Worm (Caenorhabditis elegans) whole organism, L4/young adult: Measurements from ENCODE around the gene nucl-1.

Source experiments
- W03F9.2 ChIP-seq: fragments of 150-350 bp; optimal IDR thresholded peaks from 2 replicates; lab custom pipeline; 2014; ENCODE audit warnings: missing biosample characterization, missing genetic modification characterization
- dao-5 ChIP-seq: sonication (generic microtip); optimal IDR thresholded peaks from 2 replicates; lab custom pipeline; 2016; ENCODE audit warnings: missing genotype, missing genetic modification characterization, moderate library complexity, missing compliant biosample characterization
- him-1 ChIP-seq: sonication (generic microtip); optimal IDR thresholded peaks from 2 replicates; lab custom pipeline; 2016; ENCODE audit warnings: missing genotype, missing genetic modification reagents, missing genetic modification characterization, missing compliant biosample characterization

nucl-1 gene

DNA sequence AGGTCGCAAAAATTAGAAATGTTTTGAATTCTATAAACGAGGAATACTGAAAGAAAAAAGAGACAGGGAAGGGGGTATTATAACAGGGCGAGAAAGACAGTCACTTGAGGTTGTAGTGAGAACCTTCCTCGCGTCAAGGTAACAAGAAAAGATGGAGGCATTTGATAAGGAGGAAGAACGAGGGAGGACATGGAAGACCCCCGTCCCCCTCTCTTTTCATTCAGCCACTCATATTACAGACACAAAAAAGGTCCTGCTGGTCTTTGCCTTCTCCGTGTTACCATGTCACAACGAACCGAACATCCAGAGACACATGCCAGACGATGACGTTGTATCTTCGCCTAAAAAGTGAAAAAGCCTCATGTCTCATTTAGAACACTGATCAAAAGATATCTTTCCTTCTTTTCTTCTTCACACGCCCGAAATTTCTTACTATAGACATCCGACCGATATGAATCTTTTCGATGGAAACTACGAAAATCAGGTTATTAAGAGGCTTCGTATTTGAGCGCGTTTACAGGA is 48.0 kb downstream of the nucl-1 start:
- TF ChIP-seq him-1 (tag; lab: Kevin White, UChicago) (no peak), dao-5 (tag; lab: Kevin White, UChicago) (no peak), W03F9.2 (tag; lab: Kevin White, UChicago) (no peak)

DNA sequence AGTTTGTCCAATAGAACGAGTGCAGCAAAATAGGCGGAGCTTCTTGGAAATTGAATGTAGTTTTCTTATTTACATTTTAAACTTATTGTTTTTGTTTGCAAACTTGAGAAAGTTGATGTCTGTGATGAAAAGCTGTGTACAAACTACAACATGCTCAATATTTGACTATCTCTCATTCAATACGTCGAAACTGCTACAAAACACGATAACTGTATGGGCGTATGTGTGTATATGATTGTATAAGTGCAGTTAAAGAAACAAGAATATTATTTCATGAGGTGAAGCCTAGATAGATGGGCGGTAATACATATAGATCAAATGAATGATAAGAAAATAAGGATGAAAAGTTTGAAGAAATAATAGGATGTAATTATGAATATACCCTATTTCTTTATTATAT is 49.7 kb downstream of the nucl-1 start:
- TF ChIP-seq dao-5 (tag; lab: Kevin White, UChicago) (no peak), him-1 (tag; lab: Kevin White, UChicago) (no peak), W03F9.2 (tag; lab: Kevin White, UChicago) (no peak)
